Worm (Caenorhabditis elegans) whole organism, L4 larva: ENCODE results near the gene srv-10.

Source experiments
- mxl-2 ChIP-seq: fragments of 200-800 bp; sonication (Bioruptor generic); conservative IDR thresholded peaks from 2 replicates; pipeline ENCODE4 v1.3.6; 2022; ENCODE audit warnings: missing genetic modification reagents, missing genetic modification characterization, missing compliant biosample characterization
- nhr-111 ChIP-seq: fragments of 200-800 bp; sonication (Bioruptor generic); optimal IDR thresholded peaks from 2 replicates; lab custom pipeline; 2018; ENCODE audit warnings: mild to moderate bottlenecking, missing genetic modification characterization, missing compliant biosample characterization
- unc-39 ChIP-seq: sonication (generic microtip); optimal IDR thresholded peaks from 2 replicates; lab custom pipeline; 2017; ENCODE audit warnings: missing biosample characterization, missing genetic modification characterization

DNA sequence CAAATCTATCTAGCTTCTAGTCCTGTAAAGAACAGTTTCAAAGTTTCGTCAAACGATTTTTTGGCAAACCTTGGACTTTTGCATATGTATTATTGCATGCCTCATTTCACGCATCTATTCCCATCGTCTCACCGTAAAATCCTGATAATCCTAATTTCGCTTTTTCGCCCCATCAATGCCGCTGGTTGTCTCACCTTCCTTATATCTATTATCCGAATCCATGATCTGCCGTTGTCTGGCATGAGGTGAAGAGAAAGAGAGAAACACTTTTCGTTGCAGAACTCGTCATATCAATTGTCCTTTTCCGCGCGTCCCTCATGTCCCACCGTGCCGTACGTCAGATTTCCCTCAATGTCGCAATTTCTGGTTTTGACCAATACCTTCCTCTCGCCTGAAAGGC is 9.1 kb upstream of the srv-10 start, which contains the start of gene cut-2:
- no peak for TF ChIP-seq mxl-2 (GFP tag; lab: Robert Waterston, UW)
- TF ChIP-seq unc-39 (tag; lab: Kevin White, UChicago) = no peak
- TF ChIP-seq nhr-111 (GFP tag; lab: Kevin White, UChicago) = no peak
